Worm (Caenorhabditis elegans) whole organism, L2 larva: ENCODE measurements around the gene rab-37.

Source experiments
- F13H6.1 ChIP-seq: sonication (generic microtip); optimal IDR thresholded peaks from 2 replicates; lab custom pipeline; 2016; ENCODE audit warnings: missing genetic modification characterization, missing compliant biosample characterization
- Y55F3AM.14 ChIP-seq: fragments of 200-800 bp; sonication (Bioruptor generic); optimal IDR thresholded peaks from 2 replicates; lab custom pipeline; 2018; ENCODE audit warnings: mild to moderate bottlenecking, missing genetic modification characterization, missing compliant biosample characterization
- ZK546.5 ChIP-seq: sonication (generic microtip); optimal IDR thresholded peaks from 2 replicates; lab custom pipeline; 2017; ENCODE audit warnings: missing biosample characterization, missing genetic modification characterization
- alr-1 ChIP-seq: fragments of 150-350 bp; optimal IDR thresholded peaks from 2 replicates; lab custom pipeline; 2014; ENCODE audit warnings: missing biosample characterization, missing genetic modification characterization
- aly-2 ChIP-seq: fragments of 150-350 bp; optimal IDR thresholded peaks from 2 replicates; lab custom pipeline; 2014; ENCODE audit warnings: missing biosample characterization, missing genetic modification characterization
- ama-1 ChIP-seq: fragments of 150-350 bp; optimal IDR thresholded peaks from 2 replicates; lab custom pipeline; 2018; ENCODE audit warnings: inconsistent platforms
- blmp-1 ChIP-seq: sonication (generic microtip); optimal IDR thresholded peaks from 2 replicates; lab custom pipeline; 2017; ENCODE audit warnings: missing genetic modification characterization, mild to moderate bottlenecking, missing compliant biosample characterization, antibody characterized with exemption, moderate library complexity; ENCODE audit not compliant: insufficient read depth
- ceh-16 ChIP-seq: fragments of 150-350 bp; optimal IDR thresholded peaks from 2 replicates; lab custom pipeline; 2014; ENCODE audit warnings: missing biosample characterization, missing genetic modification characterization
- ceh-82 ChIP-seq: fragments of 150-350 bp; optimal IDR thresholded peaks from 2 replicates; lab custom pipeline; 2014; ENCODE audit warnings: missing biosample characterization, missing genetic modification characterization
- crh-2 ChIP-seq: sonication (generic microtip); optimal IDR thresholded peaks from 2 replicates; lab custom pipeline; 2017; ENCODE audit warnings: missing biosample characterization, missing genetic modification characterization
- dmd-4 ChIP-seq: sonication (generic microtip); optimal IDR thresholded peaks from 2 replicates; lab custom pipeline; 2017; ENCODE audit warnings: missing biosample characterization, missing genetic modification characterization
- egl-27 ChIP-seq: sonication (generic microtip); optimal IDR thresholded peaks from 3 replicates; lab custom pipeline; 2017; ENCODE audit warnings: missing biosample characterization, missing genetic modification reagents, missing genetic modification characterization
- elt-1 ChIP-seq: fragments of 150-350 bp; optimal IDR thresholded peaks from 2 replicates; lab custom pipeline; 2014; ENCODE audit warnings: missing biosample characterization, missing genetic modification characterization
- elt-3 ChIP-seq: sonication (generic microtip); optimal IDR thresholded peaks from 2 replicates; lab custom pipeline; 2017; ENCODE audit warnings: missing biosample characterization, missing genetic modification characterization
- fos-1 ChIP-seq: fragments of 150-350 bp; optimal IDR thresholded peaks from 2 replicates; lab custom pipeline; 2014; ENCODE audit warnings: missing biosample characterization, missing genetic modification characterization
- gmeb-1 ChIP-seq: fragments of 150-350 bp; optimal IDR thresholded peaks from 2 replicates; lab custom pipeline; 2014; ENCODE audit warnings: missing biosample characterization, missing genetic modification characterization
- lin-13 ChIP-seq: fragments of 150-350 bp; optimal IDR thresholded peaks from 2 replicates; lab custom pipeline; 2014; ENCODE audit warnings: missing biosample characterization, missing genetic modification reagents, missing genetic modification characterization
- lin-39 ChIP-seq: fragments of 150-350 bp; optimal IDR thresholded peaks from 2 replicates; lab custom pipeline; 2014; ENCODE audit warnings: missing biosample characterization, missing genetic modification reagents, missing genetic modification characterization
- lsy-2 ChIP-seq, 2 experiments: fragments of 150-350 bp in 1 of 2; sonication (generic microtip) in 1 of 2; optimal IDR thresholded peaks; 2 replicates each; lab custom pipeline; 2014 to 2017; ENCODE audit warnings: missing biosample characterization in 2 of 2, missing genetic modification characterization in 2 of 2
- mbf-1 ChIP-seq: sonication (generic microtip); optimal IDR thresholded peaks from 2 replicates; lab custom pipeline; 2017; ENCODE audit warnings: missing biosample characterization, missing genetic modification characterization
- mdl-1 ChIP-seq, 2 experiments: fragments of 150-350 bp in 1 of 2; sonication (generic microtip) in 1 of 2; optimal IDR thresholded peaks; 2 replicates each; lab custom pipeline; 2017; ENCODE audit warnings: missing biosample characterization in 2 of 2, missing genetic modification characterization in 2 of 2
- nhr-10 ChIP-seq: sonication (generic microtip); optimal IDR thresholded peaks from 2 replicates; lab custom pipeline; 2017; ENCODE audit warnings: missing biosample characterization, missing genetic modification characterization
- nhr-11 ChIP-seq: fragments of 150-350 bp; optimal IDR thresholded peaks from 2 replicates; lab custom pipeline; 2014; ENCODE audit warnings: missing biosample characterization, missing genetic modification characterization
- nhr-129 ChIP-seq: fragments of 150-350 bp; optimal IDR thresholded peaks from 2 replicates; lab custom pipeline; 2014; ENCODE audit warnings: missing biosample characterization, missing genetic modification characterization
- nhr-21 ChIP-seq: fragments of 150-350 bp; optimal IDR thresholded peaks from 2 replicates; lab custom pipeline; 2014; ENCODE audit warnings: missing biosample characterization, missing genetic modification characterization
- nhr-23 ChIP-seq: fragments of 150-350 bp; optimal IDR thresholded peaks from 2 replicates; lab custom pipeline; 2014; ENCODE audit warnings: missing biosample characterization, missing genetic modification reagents, missing genetic modification characterization
- nhr-237 ChIP-seq: fragments of 150-350 bp; optimal IDR thresholded peaks from 2 replicates; lab custom pipeline; 2014; ENCODE audit warnings: missing biosample characterization, missing genetic modification characterization
- nhr-25 ChIP-seq: fragments of 150-350 bp; sonication (generic microtip); optimal IDR thresholded peaks from 3 replicates; lab custom pipeline; 2014; ENCODE audit warnings: missing biosample characterization, missing genetic modification characterization
- nhr-6 ChIP-seq: fragments of 150-350 bp; optimal IDR thresholded peaks from 2 replicates; lab custom pipeline; 2014; ENCODE audit warnings: missing biosample characterization, missing genetic modification characterization
- sem-4 ChIP-seq: fragments of 150-350 bp; optimal IDR thresholded peaks from 2 replicates; lab custom pipeline; 2014; ENCODE audit warnings: missing biosample characterization, missing genetic modification reagents, missing genetic modification characterization
- skn-1 ChIP-seq: sonication (generic microtip); optimal IDR thresholded peaks from 2 replicates; lab custom pipeline; 2017; ENCODE audit warnings: missing biosample characterization, missing genetic modification characterization
- sma-3 ChIP-seq: sonication (generic microtip); optimal IDR thresholded peaks from 2 replicates; lab custom pipeline; 2016; ENCODE audit warnings: missing genetic modification reagents, missing genetic modification characterization, missing compliant biosample characterization
- sma-9 ChIP-seq, 2 experiments: fragments of 150-350 bp in 1 of 2; sonication (generic microtip) in 1 of 2; optimal IDR thresholded peaks; 2 replicates each; lab custom pipeline; 2014 to 2016; ENCODE audit warnings: missing genetic modification characterization in 2 of 2, mild to moderate bottlenecking in 1 of 2, missing biosample characterization in 1 of 2, missing compliant biosample characterization in 1 of 2, missing genetic modification reagents in 1 of 2, moderate library complexity in 1 of 2
- unc-55 ChIP-seq: fragments of 150-350 bp; sonication (generic microtip); optimal IDR thresholded peaks from 3 replicates; lab custom pipeline; 2014; ENCODE audit warnings: missing biosample characterization, missing genetic modification reagents, missing genetic modification characterization

rab-37 gene

DNA sequence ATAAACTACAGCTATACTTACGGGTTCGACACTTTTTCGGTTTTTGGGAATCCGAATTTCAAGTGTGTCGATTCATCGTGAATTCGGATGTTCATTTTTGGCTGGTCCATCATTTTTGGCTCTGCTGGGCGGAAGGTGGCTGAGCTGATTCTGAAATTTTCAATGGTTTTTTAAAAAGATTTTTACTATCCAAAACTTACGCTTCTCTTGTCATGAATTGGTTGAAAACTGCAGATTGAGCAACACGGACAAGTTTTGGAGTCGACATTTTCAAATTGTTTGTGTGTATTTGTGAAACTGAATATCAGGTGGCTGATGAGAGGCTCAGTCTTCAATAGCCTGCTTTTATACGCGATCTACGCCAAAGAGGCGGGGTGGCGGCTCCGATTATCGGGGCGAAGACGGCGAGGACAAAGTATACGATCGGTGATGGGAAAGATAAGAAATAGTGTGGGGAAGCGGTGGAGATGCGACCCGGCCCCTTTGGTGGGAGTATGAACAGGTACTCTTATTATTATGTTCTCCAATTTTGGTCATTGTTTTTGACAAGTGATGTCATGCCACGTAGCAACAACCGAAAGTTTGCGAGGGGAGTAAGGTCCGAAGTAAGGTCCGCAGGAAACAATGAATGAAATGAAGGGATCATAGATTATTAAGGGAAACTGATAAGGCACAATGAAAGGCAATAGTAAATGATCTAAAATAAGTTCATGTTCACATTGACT lies 11.4 kb upstream of the rab-37 start, which contains the start of gene F48D6.4:
Gene F48D6.4 (minus strand): TSS at position 346 of the 725 bp plus-strand sequence.
- TF ChIP-seq fos-1 (tag; lab: Kevin White, UChicago) (peak; percentile 14), crh-2 (tag; lab: Kevin White, UChicago) (peak; percentile 83), F13H6.1 (tag; lab: Kevin White, UChicago) (peak; percentile 30), nhr-11 (tag; lab: Kevin White, UChicago) (no peak), nhr-21 (tag; lab: Kevin White, UChicago) (no peak), ama-1 (lab: Kevin White, UChicago) (peak; percentile 69)
- TF ChIP-seq, all 48 proteins: peak for 4

DNA sequence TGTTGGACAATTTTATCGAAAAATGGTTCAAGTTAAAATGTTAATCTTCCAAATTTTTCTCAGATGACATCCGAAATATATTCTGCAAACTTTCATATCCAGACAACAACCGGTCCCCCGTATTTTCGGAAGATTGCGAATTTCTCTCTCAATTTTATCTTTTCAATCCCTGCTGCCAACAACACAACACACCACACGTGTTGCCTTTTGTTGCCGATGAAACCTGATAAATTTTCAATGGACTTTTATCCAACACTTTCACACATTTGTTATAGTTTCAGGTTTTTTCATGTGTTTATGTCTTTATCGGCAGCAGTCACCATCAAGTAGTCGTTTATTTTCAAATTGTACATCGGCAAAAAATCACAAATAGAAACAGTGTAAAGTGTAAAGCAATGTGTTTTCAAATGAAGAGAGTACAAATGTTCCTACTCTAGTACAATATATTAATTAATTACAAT lies 10.6 kb upstream of the rab-37 start:
- peak; percentile 5 for TF ChIP-seq sma-9 (GFP tag; optimal IDR thresholded peaks at IDR 0.05; lab: Kevin White, UChicago)
- no peak for TF ChIP-seq sma-9 (tag; optimal IDR thresholded peaks at IDR 0.05; lab: Kevin White, UChicago)
- TF ChIP-seq ceh-82 = no peak
- TF ChIP-seq F13H6.1 (tag; lab: Kevin White, UChicago) = peak; percentile 11
- TF ChIP-seq Y55F3AM.14 (GFP tag; lab: Kevin White, UChicago) = peak; percentile 40
- no peak for TF ChIP-seq ZK546.5 (tag; lab: Kevin White, UChicago)
- TF ChIP-seq crh-2 (tag; lab: Kevin White, UChicago) = peak; percentile 61
- peak in 1 of 2 experiments; percentile 20 for TF ChIP-seq lsy-2 (tag; optimal IDR thresholded peaks at IDR 0.05; lab: Kevin White, UChicago)
- TF ChIP-seq blmp-1 (tag; lab: Kevin White, UChicago) = no peak
- TF ChIP-seq nhr-21 (tag; lab: Kevin White, UChicago) = peak; percentile 48
- TF ChIP-seq ama-1 (lab: Kevin White, UChicago) = peak; percentile 78

DNA sequence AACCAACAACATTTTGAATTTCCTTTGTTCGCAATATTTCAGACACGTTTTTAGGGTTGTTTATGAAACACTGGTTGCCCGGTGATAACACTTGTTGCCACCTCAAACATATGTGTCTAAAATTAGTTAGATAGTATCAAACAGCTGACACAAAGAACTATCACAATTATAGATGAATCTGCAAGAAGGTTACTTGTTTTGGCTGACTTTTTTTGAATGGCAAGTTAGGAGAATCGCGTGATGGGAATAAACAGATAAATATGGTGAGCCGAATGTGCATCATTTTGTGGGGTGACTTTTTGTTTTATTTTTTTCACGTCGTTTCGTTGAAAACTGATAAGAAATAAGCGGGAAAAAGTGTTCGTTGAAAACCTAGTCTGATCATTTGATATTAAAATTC lies 9.5 kb upstream of the rab-37 start:
- TF ChIP-seq nhr-10 (tag; lab: Kevin White, UChicago) (no peak), elt-3 (tag; lab: Kevin White, UChicago) (no peak), F13H6.1 (tag; lab: Kevin White, UChicago) (no peak), fos-1 (tag; lab: Kevin White, UChicago) (peak; percentile 14), egl-27 (tag; lab: Kevin White, UChicago) (no peak), dmd-4 (tag; lab: Kevin White, UChicago) (no peak), crh-2 (tag; lab: Kevin White, UChicago) (peak; percentile 75), sma-9 (GFP tag; optimal IDR thresholded peaks at IDR 0.05; lab: Kevin White, UChicago) (peak; percentile 76), sma-9 (tag; optimal IDR thresholded peaks at IDR 0.05; lab: Kevin White, UChicago) (no peak), skn-1 (tag; lab: Kevin White, UChicago) (no peak)

DNA sequence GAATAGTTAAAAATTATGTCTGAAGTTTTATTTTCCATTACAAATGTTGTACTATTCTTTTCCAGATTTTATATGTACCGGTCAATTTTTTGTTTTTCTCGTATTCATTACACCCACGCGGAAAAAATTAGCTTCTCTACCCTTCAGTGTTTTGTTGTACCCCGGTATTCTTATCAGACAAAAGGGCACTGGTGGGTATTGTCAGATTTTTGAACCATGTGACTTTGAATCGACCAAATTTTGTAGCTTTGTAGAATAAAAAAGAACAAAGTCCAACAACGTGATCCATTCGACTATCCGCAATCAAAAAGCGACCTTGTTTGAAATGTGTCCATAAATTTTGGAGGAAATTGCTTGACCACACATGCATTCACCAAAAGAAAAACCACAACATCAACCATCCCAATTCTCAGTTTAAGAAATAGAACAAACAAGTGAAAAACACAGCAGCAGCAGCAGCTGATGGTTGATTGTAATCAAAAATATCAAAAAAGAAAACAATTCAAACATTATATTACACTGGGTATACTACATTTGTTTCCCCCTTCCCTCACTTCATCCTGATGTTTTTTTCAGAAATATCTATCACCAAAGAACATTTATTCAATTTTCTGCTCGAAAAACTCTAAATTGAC lies 9.0 kb upstream of the rab-37 start:
- TF ChIP-seq lin-39 (tag; lab: Kevin White, UChicago) = no peak
- no peak for TF ChIP-seq dmd-4 (tag; lab: Kevin White, UChicago)
- peak; percentile 66 for TF ChIP-seq sma-9 (GFP tag; optimal IDR thresholded peaks at IDR 0.05; lab: Kevin White, UChicago)
- TF ChIP-seq sma-9 (tag; optimal IDR thresholded peaks at IDR 0.05; lab: Kevin White, UChicago) = no peak
- peak; percentile 69 for TF ChIP-seq crh-2 (tag; lab: Kevin White, UChicago)
- TF ChIP-seq mdl-1 (tag; optimal IDR thresholded peaks at IDR 0.05; lab: Kevin White, UChicago) = peak in 1 of 2 experiments; percentile 37
- peak; percentile 15 for TF ChIP-seq sma-3
- peak; percentile 9 for TF ChIP-seq nhr-6 (tag; lab: Kevin White, UChicago)
- peak; percentile 1 for TF ChIP-seq nhr-129
- no peak for TF ChIP-seq nhr-237 (tag; lab: Kevin White, UChicago)
- TF ChIP-seq gmeb-1 (tag; lab: Kevin White, UChicago) = peak; percentile 8

DNA sequence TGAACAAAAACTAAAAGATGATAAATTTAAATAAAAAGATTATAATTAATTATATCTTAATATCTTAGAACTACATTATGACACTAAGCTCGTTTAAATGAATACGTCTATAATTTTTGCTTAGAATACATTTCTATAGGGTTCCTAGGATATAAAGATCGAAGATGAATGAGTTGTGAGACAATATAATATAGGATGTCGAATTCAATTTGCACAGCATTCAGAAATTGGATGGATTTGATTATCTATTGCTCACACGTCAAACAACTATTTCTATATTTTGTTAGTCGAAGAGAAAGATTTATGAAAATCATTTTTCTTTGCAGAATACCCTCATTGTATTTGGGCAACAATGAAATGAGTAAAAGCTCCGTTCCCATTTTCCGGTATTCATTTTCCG lies 3.3 kb upstream of the rab-37 start:
- TF ChIP-seq egl-27 (tag; lab: Kevin White, UChicago) (no peak), sma-9 (GFP tag; optimal IDR thresholded peaks at IDR 0.05; lab: Kevin White, UChicago) (peak; percentile 69), sma-9 (tag; optimal IDR thresholded peaks at IDR 0.05; lab: Kevin White, UChicago) (no peak), sem-4 (no peak)

DNA sequence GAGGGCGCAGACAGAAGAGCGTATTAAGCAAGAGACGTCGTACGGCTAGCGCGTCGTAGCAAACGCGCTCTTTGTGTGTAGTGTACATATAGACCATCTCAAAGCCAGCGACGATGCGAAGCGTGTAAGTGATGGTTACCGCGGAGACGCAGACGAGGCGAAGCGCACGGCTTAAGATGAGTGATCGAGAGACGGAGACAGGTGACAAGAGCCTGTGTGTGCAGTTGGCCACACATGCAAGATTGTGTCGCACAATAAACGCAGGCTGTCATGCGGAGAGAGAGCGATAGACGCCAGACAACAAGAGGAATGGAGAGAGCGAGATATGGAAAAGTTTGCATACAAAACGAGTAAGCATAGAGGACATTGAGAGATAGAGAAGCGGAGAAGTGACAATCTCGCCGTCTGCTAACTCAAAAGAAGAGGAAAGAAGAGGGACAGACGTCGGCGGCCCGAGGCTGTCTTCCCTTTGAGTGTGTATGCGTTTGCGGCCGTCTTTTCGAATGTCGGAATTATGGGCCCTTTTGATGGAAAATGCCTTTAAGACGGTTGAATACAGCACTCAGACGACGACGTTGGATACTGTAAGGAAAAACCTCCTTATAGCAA lies 12.8 kb downstream of the rab-37 start:
- TF ChIP-seq sma-9 (GFP tag; optimal IDR thresholded peaks at IDR 0.05; lab: Kevin White, UChicago) (peak; percentile 83), sma-9 (tag; optimal IDR thresholded peaks at IDR 0.05; lab: Kevin White, UChicago) (no peak), elt-3 (tag; lab: Kevin White, UChicago) (no peak), aly-2 (tag; lab: Kevin White, UChicago) (no peak), fos-1 (tag; lab: Kevin White, UChicago) (no peak), nhr-6 (tag; lab: Kevin White, UChicago) (peak; percentile 86), ama-1 (lab: Kevin White, UChicago) (peak; percentile 63), lin-39 (tag; lab: Kevin White, UChicago) (no peak), nhr-21 (tag; lab: Kevin White, UChicago) (peak; percentile 91), elt-1 (tag; lab: Kevin White, UChicago) (peak; percentile 44), ZK546.5 (tag; lab: Kevin White, UChicago) (no peak), sma-3 (peak; percentile 94), unc-55 (GFP tag; lab: Kevin White, UChicago) (peak; percentile 49), ceh-16 (tag; lab: Kevin White, UChicago) (peak; percentile 14), lin-13 (GFP tag; lab: Kevin White, UChicago) (peak; percentile 48), mbf-1 (no peak), alr-1 (tag; lab: Kevin White, UChicago) (no peak), nhr-23 (tag; lab: Kevin White, UChicago) (no peak), nhr-25 (tag; lab: Kevin White, UChicago) (peak; percentile 77), nhr-10 (tag; lab: Kevin White, UChicago) (peak; percentile 36), F13H6.1 (tag; lab: Kevin White, UChicago) (peak; percentile 97)
